Worm (Caenorhabditis elegans) whole organism, late embryonic: ENCODE results near the gene B0361.9.

ENCODE experiments used
- ama-1 ChIP-seq: fragments of 150-350 bp; optimal IDR thresholded peaks from 2 replicates; lab custom pipeline; 2014
- ceh-19 ChIP-seq: fragments of 200-800 bp; sonication (Bioruptor generic); optimal IDR thresholded peaks from 2 replicates; lab custom pipeline; 2018; ENCODE audit warnings: mild to moderate bottlenecking, missing genetic modification characterization, missing compliant biosample characterization
- ceh-48 ChIP-seq: sonication (generic microtip); optimal IDR thresholded peaks from 2 replicates; lab custom pipeline; 2016; ENCODE audit warnings: missing genetic modification characterization, inconsistent platforms, missing compliant biosample characterization
- fkh-10 ChIP-seq: fragments of 150-350 bp; optimal IDR thresholded peaks from 2 replicates; lab custom pipeline; 2014; ENCODE audit warnings: missing biosample characterization, missing genetic modification reagents, missing genetic modification characterization
- gmeb-2 ChIP-seq: sonication (generic microtip); optimal IDR thresholded peaks from 2 replicates; lab custom pipeline; 2016; ENCODE audit warnings: missing genetic modification characterization, inconsistent platforms, missing compliant biosample characterization
- hlh-30 ChIP-seq: sonication (generic microtip); optimal IDR thresholded peaks from 2 replicates; lab custom pipeline; 2017; ENCODE audit warnings: antibody characterized with exemption, missing genetic modification characterization, missing compliant biosample characterization; ENCODE audit not compliant: insufficient read depth
- pag-3 ChIP-seq: sonication (generic microtip); optimal IDR thresholded peaks from 2 replicates; lab custom pipeline; 2016; ENCODE audit warnings: missing compliant biosample characterization, missing genetic modification characterization, borderline replicate concordance
- pha-2 ChIP-seq: sonication (generic microtip); optimal IDR thresholded peaks from 2 replicates; lab custom pipeline; 2017; ENCODE audit warnings: mild to moderate bottlenecking, missing genetic modification characterization, missing compliant biosample characterization
- ref-2 ChIP-seq: sonication (generic microtip); optimal IDR thresholded peaks from 2 replicates; lab custom pipeline; 2016; ENCODE audit warnings: missing genetic modification characterization, missing compliant biosample characterization

DNA sequence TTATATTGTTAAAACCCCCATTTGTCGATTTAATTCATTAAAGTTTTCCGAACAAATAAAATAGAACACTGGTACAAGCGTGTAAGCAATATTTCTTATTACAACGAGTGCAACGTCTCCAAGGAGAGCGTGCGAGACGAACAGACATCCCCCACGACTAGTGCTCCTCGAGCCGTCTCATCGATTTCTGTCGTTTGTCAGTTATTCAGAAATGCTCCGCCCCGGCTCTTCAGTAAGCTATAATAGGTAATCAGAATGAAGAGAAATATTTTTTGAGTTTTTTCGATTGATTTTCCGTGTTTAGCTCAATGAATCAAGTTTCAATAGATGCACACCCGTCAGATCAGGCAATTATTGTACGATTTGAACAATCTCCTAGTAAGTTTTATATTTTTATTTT, 39.3 kb upstream of the B0361.9 start, which contains the start of gene kap-1:
- TF ChIP-seq pag-3 (no peak), hlh-30 (tag; lab: Kevin White, UChicago) (no peak), ceh-19 (GFP tag; lab: Kevin White, UChicago) (no peak), gmeb-2 (no peak), pha-2 (no peak), ceh-48 (tag; lab: Kevin White, UChicago) (peak; percentile 40), fkh-10 (no peak), ama-1 (lab: Kevin White, UChicago) (no peak), ref-2 (tag; lab: Kevin White, UChicago) (no peak)
